Fruit fly (Drosophila melanogaster) whole organism, pupa: Measurements from ENCODE around the gene tex.

Experiments
- CG10348 ChIP-seq: fragments of 200-800 bp; sonication (Bioruptor generic); IDR thresholded peaks from 2 replicates; pipeline ENCODE4 v1.3.6; 2022; ENCODE audit warnings: missing biosample characterization, missing genetic modification characterization
- CG12605 ChIP-seq: fragments of 200-800 bp; sonication (Bioruptor generic); IDR thresholded peaks from 2 replicates; pipeline ENCODE4 v1.3.6; 2022; ENCODE audit warnings: missing biosample characterization, missing genetic modification characterization
- CG13204 ChIP-seq: fragments of 200-800 bp; sonication (Bioruptor generic); optimal IDR thresholded peaks from 2 replicates; lab custom pipeline; 2018; ENCODE audit warnings: missing biosample characterization, mild to moderate bottlenecking, missing genetic modification characterization, moderate library complexity
- CG14655 ChIP-seq: fragments of 200-800 bp; sonication (Bioruptor generic); optimal IDR thresholded peaks from 3 replicates; lab custom pipeline; 2017; ENCODE audit warnings: mild to moderate bottlenecking, missing biosample characterization, missing genetic modification reagents, missing genetic modification characterization
- CG15710 ChIP-seq: fragments of 200-800 bp; sonication (Bioruptor generic); optimal IDR thresholded peaks from 2 replicates; lab custom pipeline; 2018; ENCODE audit warnings: missing biosample characterization, mild to moderate bottlenecking, missing genetic modification characterization, moderate library complexity
- CG17806 ChIP-seq: fragments of 200-800 bp; sonication (Bioruptor generic); optimal IDR thresholded peaks from 2 replicates; lab custom pipeline; 2018; ENCODE audit warnings: missing biosample characterization, mild to moderate bottlenecking, missing genetic modification characterization, moderate library complexity
- CG32121 ChIP-seq: fragments of 200-800 bp; sonication (Bioruptor generic); IDR thresholded peaks from 2 replicates; pipeline ENCODE4 v1.3.6; 2022; ENCODE audit warnings: missing biosample characterization, missing genetic modification characterization
- CG34367 ChIP-seq: fragments of 200-800 bp; sonication (Bioruptor generic); optimal IDR thresholded peaks from 2 replicates; lab custom pipeline; 2018; ENCODE audit warnings: missing biosample characterization, mild to moderate bottlenecking, missing genetic modification characterization
- CG4496 ChIP-seq: fragments of 200-800 bp; sonication (Bioruptor generic); IDR thresholded peaks from 3 replicates; pipeline ENCODE4 v1.3.6; 2022; ENCODE audit warnings: missing biosample characterization, missing genetic modification characterization
- CG8159 ChIP-seq: fragments of 200-800 bp; sonication (Bioruptor generic); optimal IDR thresholded peaks from 3 replicates; lab custom pipeline; 2018; ENCODE audit warnings: missing biosample characterization, mild to moderate bottlenecking, missing genetic modification characterization, moderate library complexity
- CG8301 ChIP-seq: fragments of 200-800 bp; sonication (Bioruptor generic); optimal IDR thresholded peaks from 2 replicates; lab custom pipeline; 2018; ENCODE audit warnings: missing biosample characterization, mild to moderate bottlenecking, missing genetic modification characterization
- CG9948 ChIP-seq: fragments of 200-800 bp; sonication (Bioruptor generic); optimal IDR thresholded peaks from 2 replicates; lab custom pipeline; 2018; ENCODE audit warnings: missing biosample characterization, mild to moderate bottlenecking, missing genetic modification characterization, moderate library complexity
- D1 ChIP-seq: fragments of 200-800 bp; sonication (Bioruptor generic); optimal IDR thresholded peaks from 2 replicates; lab custom pipeline; 2018; ENCODE audit warnings: missing biosample characterization, mild to moderate bottlenecking, missing genetic modification characterization, moderate library complexity
- EcR ChIP-seq: fragments of 200-800 bp; sonication (Bioruptor generic); optimal IDR thresholded peaks from 3 replicates; lab custom pipeline; 2019; ENCODE audit warnings: missing biosample characterization, missing genetic modification characterization, mild to moderate bottlenecking, moderate library complexity, missing genetic modification reagents
- Ets98B ChIP-seq: fragments of 200-800 bp; sonication (Bioruptor generic); IDR thresholded peaks from 2 replicates; pipeline ENCODE4 v1.3.6; 2022; ENCODE audit warnings: missing biosample characterization, missing genetic modification characterization
- Pif1A ChIP-seq: fragments of 200-800 bp; sonication (Bioruptor generic); optimal IDR thresholded peaks from 3 replicates; lab custom pipeline; 2016; ENCODE audit warnings: missing biosample characterization, missing genetic modification characterization
- Pif1B ChIP-seq: fragments of 200-800 bp; sonication (Bioruptor generic); optimal IDR thresholded peaks from 3 replicates; lab custom pipeline; 2016; ENCODE audit warnings: missing biosample characterization, missing genetic modification characterization
- Snoo ChIP-seq: fragments of 200-800 bp; sonication (Bioruptor generic); optimal IDR thresholded peaks from 3 replicates; lab custom pipeline; 2017; ENCODE audit warnings: missing biosample characterization, mild to moderate bottlenecking, missing genetic modification characterization, inconsistent platforms
- fd96Ca ChIP-seq: fragments of 200-800 bp; sonication (Bioruptor generic); IDR thresholded peaks from 3 replicates; pipeline ENCODE4 v1.3.6; 2022; ENCODE audit warnings: missing biosample characterization, missing genetic modification characterization
- gl ChIP-seq: fragments of 200-800 bp; sonication (Bioruptor generic); optimal IDR thresholded peaks from 2 replicates; lab custom pipeline; 2018; ENCODE audit warnings: missing biosample characterization, mild to moderate bottlenecking, missing genetic modification characterization
- rn ChIP-seq: fragments of 200-800 bp; sonication (Bioruptor generic); IDR thresholded peaks from 2 replicates; pipeline ENCODE4 v1.3.6; 2022; ENCODE audit warnings: missing biosample characterization, missing genetic modification characterization

tex gene

DNA sequence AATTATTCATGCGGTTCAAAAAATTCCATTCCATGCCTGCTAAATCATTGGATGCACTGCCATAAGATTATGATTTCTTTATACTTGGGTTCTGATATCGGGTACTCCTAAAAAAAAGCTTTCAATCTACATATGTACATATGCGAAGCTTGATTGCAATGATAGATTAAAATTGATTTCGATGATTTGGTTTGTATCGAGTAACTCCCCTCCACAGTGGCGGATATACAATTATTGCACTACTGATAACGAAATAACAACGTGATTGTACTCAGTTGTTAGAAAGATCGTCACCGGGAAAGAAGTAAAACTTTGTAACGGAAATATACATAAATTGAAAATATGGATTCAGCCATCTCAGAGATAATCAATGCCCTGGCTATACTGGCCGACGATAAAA is 20.7 kb downstream of the tex start, which contains the start of gene Nazo:
Gene Nazo (plus strand): TSS at position 180 of the 400 bp plus-strand sequence.
- TF ChIP-seq D1 (tag; lab: Kevin White, UChicago) (no peak), CG8159 (tag; lab: Kevin White, UChicago) (no peak), rn (GFP tag; lab: Robert Waterston, UW) (no peak), CG10348 (GFP tag; lab: Robert Waterston, UW) (no peak), CG13204 (GFP tag; lab: Kevin White, UChicago) (no peak), gl (tag; lab: Kevin White, UChicago) (no peak), CG32121 (no peak), Ets98B (GFP tag; lab: Robert Waterston, UW) (no peak)
- TF ChIP-seq, all 21 proteins: peak for 0

DNA sequence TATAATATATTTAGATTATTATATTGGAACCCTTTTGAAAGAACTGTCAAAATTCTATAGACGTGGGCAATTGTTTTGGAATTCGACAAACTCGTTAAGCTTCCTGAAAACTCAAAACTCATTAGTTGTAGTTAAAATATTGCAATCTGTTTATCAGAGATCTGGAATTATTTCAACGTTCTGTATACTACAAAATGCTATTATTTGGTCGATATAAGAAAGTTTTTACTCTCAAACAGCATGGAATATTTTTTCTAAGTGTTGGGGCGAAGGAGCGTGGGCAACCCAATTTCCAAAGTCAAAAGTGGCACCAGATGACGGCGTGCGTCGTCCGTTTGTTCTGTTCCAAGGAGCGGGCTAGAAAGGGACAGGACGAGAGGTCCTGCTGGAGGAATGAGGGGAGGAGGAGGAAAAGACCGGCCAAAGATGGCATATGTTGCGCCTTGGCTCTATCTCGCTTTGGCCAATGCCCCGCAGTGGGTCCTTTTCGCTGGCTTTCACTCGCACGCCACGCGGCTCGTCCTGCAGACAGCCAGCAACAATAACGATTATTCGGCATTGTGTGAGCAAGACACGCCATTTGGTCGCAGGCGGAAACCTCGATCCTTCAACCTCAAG is 22.6 kb downstream of the tex start:
- TF ChIP-seq CG8301 (tag; lab: Kevin White, UChicago) (no peak), rn (GFP tag; lab: Robert Waterston, UW) (no peak), fd96Ca (GFP tag; lab: Robert Waterston, UW) (no peak), Pif1B (GFP tag; lab: Kevin White, UChicago) (no peak), gl (tag; lab: Kevin White, UChicago) (no peak), EcR (GFP tag; lab: Kevin White, UChicago) (no peak), CG17806 (tag; lab: Kevin White, UChicago) (no peak), CG10348 (GFP tag; lab: Robert Waterston, UW) (no peak), CG12605 (GFP tag; lab: Robert Waterston, UW) (no peak), CG15710 (tag; lab: Kevin White, UChicago) (no peak), CG34367 (tag; lab: Kevin White, UChicago) (no peak), Pif1A (GFP tag; lab: Kevin White, UChicago) (no peak), Snoo (no peak), CG32121 (no peak), CG9948 (tag; lab: Kevin White, UChicago) (no peak)

DNA sequence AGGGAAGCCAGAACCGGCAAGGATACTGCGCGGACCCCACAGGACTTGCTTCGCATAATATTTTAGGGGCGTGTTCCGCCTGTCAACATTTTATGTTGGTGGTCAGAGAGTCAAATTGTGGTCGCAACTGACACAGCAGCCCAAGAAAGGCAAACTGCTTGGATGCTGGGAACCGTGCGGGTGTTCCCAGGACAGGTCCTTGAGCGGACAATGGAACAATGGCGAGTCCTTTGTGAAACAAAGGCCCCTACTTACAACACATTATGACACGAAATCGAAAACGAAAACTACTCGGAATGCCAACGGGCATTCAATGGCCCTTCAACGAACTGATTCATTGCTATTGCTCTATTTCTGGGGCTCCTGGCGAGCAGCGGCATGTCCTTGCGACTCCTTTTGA is 24.2 kb downstream of the tex start:
- TF ChIP-seq CG17806 (tag; lab: Kevin White, UChicago): no peak

DNA sequence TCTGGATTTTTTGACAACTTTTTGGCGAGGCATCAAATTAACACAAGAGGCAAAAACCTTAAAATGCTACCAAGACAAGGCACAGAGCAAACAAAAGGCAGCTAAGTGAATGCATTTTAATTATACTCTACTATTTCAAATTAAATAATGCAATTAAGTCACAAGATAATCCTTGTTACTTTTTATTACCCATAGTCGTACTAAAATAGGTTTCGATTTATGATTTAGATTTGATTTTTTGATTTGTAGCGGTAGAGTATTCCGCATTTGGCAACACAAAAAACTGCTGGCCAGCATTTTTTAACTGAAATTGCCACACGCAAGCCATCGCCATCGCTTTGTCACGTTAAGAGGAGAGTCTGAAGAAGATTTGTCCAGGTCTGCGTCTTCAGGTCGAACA is 25.7 kb downstream of the tex start:
- no peak for TF ChIP-seq CG14655
- TF ChIP-seq Snoo: peak; percentile 13

DNA sequence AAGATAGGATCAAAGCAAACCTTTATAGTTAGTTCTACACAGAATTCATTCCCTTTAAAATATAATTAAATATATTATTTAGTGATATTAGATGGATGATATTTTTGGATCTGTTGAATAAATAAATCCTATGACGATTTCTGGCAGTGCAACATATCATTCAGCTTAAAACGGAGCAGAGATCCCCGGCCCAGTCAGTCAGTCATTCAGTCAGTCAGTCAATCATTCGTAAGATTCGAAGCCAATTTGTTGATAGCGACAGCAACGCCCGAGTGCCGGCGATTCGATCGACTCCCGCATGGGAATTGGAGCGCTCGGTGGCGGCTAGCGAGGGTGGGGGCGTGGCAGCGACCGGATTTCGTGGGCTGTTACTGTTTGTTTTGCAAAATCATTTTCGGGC is 28.5 kb downstream of the tex start:
- no peak for TF ChIP-seq CG10348 (GFP tag; lab: Robert Waterston, UW)
- no peak for TF ChIP-seq CG13204 (GFP tag; lab: Kevin White, UChicago)
- TF ChIP-seq CG32121: no peak
- no peak for TF ChIP-seq CG15710 (tag; lab: Kevin White, UChicago)

DNA sequence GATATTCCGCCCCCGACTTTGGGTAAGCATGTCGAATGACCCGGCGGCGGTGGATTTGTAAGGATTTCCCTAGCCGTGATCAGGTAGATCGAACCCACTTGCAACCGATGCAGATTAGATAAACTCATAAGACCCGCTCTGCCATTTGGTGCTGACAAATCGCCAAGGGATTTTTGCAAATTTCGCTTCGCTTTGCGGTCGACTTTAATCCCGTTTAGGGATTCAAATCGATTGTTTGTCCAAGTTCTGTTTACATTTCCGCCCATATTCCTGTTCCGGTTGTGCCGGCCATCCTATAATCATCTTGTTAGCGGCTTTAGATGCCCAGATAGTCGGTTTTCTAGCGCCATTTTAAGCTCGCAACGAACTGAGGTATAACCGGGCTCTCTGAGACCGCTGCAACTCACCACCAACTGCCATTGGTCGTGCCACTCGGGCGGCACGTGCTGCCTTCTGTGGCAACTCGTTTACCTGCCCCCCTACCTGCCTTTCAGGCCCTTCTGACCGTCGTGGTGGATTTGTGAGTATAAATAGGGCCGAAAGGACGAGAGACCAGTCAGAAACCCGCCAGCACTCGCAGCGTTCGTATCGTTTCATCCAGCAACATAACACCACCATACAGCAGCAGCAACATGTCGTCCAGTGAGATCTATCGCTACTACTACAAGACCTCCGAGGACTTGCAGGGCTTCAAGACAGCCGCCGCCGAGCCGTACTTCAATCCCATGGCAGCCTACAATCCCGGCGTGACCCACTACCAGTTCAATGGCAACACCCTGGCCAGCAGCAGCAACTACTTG is 30.8 kb downstream of the tex start, which contains the start of gene ato:
Gene ato (plus strand): TSS at position 559 of the 800 bp plus-strand sequence.
- TF ChIP-seq CG10348 (GFP tag; lab: Robert Waterston, UW) (no peak), CG34367 (tag; lab: Kevin White, UChicago) (no peak), CG13204 (GFP tag; lab: Kevin White, UChicago) (peak; percentile 18)
- TF ChIP-seq, all 21 proteins: peak for 1

DNA sequence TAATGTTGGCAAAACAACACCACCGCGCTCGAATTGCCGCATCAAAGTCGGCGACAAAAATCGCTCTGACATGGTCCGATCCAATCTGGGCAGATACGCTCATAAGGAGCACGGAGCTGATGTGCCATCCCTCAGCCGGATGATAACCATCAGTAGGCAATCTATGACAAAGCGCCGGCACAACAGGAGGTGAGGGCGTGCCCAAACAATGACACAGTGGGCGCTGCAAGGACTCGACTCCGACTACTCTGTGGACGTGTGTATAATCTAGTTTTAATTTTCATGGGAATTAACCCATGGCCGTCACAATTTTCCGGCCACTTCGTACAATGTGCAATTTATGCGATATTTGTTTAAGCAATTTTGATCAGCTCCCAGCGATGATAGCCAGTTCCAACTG is 33.4 kb downstream of the tex start:
- TF ChIP-seq EcR (GFP tag; lab: Kevin White, UChicago) (no peak), Pif1A (GFP tag; lab: Kevin White, UChicago) (no peak), CG14655 (no peak), Pif1B (GFP tag; lab: Kevin White, UChicago) (no peak), fd96Ca (GFP tag; lab: Robert Waterston, UW) (no peak), CG13204 (GFP tag; lab: Kevin White, UChicago) (no peak), CG4496 (GFP tag; lab: Robert Waterston, UW) (no peak), CG8159 (tag; lab: Kevin White, UChicago) (no peak), CG12605 (GFP tag; lab: Robert Waterston, UW) (no peak), Ets98B (GFP tag; lab: Robert Waterston, UW) (no peak), Snoo (no peak), CG10348 (GFP tag; lab: Robert Waterston, UW) (no peak), CG32121 (no peak)
